Fruit fly (Drosophila melanogaster): Measurements from ENCODE around the gene CkIIalpha-i3.

CkIIalpha-i3 gene

dm6 chr3L:735948-736347, 25.5 kb upstream of the CkIIalpha-i3 start (continued):
- peak; percentile 71 for TF ChIP-seq acj6 (GFP tag; optimal IDR thresholded peaks at IDR 0.05)
- no peak for TF ChIP-seq dac (GFP tag; optimal IDR thresholded peaks at IDR 0.05)
- TF ChIP-seq Sox102F (GFP tag; optimal IDR thresholded peaks at IDR 0.05), result peak; percentile 5
- TF ChIP-seq CG6163 (GFP tag; IDR thresholded peaks at IDR 0.05), result peak; percentile 82
- TF ChIP-seq Met (GFP tag; optimal IDR thresholded peaks at IDR 0.05), result peak; percentile 64
- TF ChIP-seq cyc (GFP tag; optimal IDR thresholded peaks at IDR 0.05), result peak; percentile 56
- peak; percentile 56 for TF ChIP-seq CG31627 (GFP tag; optimal IDR thresholded peaks at IDR 0.05)
- TF ChIP-seq OdsH (GFP tag; optimal IDR thresholded peaks at IDR 0.05), result peak; percentile 71
- peak; percentile 44 for TF ChIP-seq Ets21C (GFP tag; optimal IDR thresholded peaks at IDR 0.05)
- no peak for TF ChIP-seq fd85E (GFP tag; optimal IDR thresholded peaks at IDR 0.05)
- TF ChIP-seq CG4318 (GFP tag; optimal IDR thresholded peaks at IDR 0.05), result no peak
- TF ChIP-seq Eip75B (GFP tag; optimal IDR thresholded peaks at IDR 0.05), result peak; percentile 80
- TF ChIP-seq CG8119 (GFP tag; IDR thresholded peaks at IDR 0.05), result peak; percentile 55
- TF ChIP-seq spab (GFP tag; optimal IDR thresholded peaks at IDR 0.05), result peak; percentile 72
- TF ChIP-seq Lpt (GFP tag; optimal IDR thresholded peaks at IDR 0.05), result peak; percentile 30
- TF ChIP-seq topi (GFP tag; optimal IDR thresholded peaks at IDR 0.05), result peak; percentile 62
- peak; percentile 23 for TF ChIP-seq Sox15 (GFP tag; optimal IDR thresholded peaks at IDR 0.05)
- TF ChIP-seq CG6854 (GFP tag; optimal IDR thresholded peaks at IDR 0.05), result no peak
- peak; percentile 47 for TF ChIP-seq net (GFP tag; optimal IDR thresholded peaks at IDR 0.05)
- peak; percentile 68 for TF ChIP-seq esn (GFP tag; optimal IDR thresholded peaks at IDR 0.05)
- TF ChIP-seq CG11902 (GFP tag; optimal IDR thresholded peaks at IDR 0.05), result no peak
- peak; percentile 90 for TF ChIP-seq Eip78C (GFP tag)
- TF ChIP-seq CG16779 (tag; optimal IDR thresholded peaks at IDR 0.05), result no peak
- peak; percentile 5 for TF ChIP-seq CG6276 (GFP tag; optimal IDR thresholded peaks at IDR 0.05)
- TF ChIP-seq CG8319 (GFP tag; optimal IDR thresholded peaks at IDR 0.05), result peak; percentile 68
- TF ChIP-seq CG3919 (GFP tag; optimal IDR thresholded peaks at IDR 0.05), result peak; percentile 67
- peak; percentile 38 for TF ChIP-seq CG8632 (GFP tag; optimal IDR thresholded peaks at IDR 0.05)
- TF ChIP-seq CG11762 (GFP tag; optimal IDR thresholded peaks at IDR 0.05; ENCODE audit: insufficient read depth), result peak; percentile 44
- no peak for TF ChIP-seq Hr38 (GFP tag; optimal IDR thresholded peaks at IDR 0.05)
- peak; percentile 34 for TF ChIP-seq Hr4 (GFP tag; optimal IDR thresholded peaks at IDR 0.05)
- TF ChIP-seq CG11294 (GFP tag; IDR thresholded peaks at IDR 0.05), result peak; percentile 13; the same call in 1 of the 2 replicates
- TF ChIP-seq Gug (GFP tag; IDR thresholded peaks at IDR 0.05), result peak; percentile 39; the same call in 1 of the 2 replicates

dm6 chr3L:735315-735714, 24.9 kb upstream of the CkIIalpha-i3 start:
- TF ChIP-seq CG9139 (GFP tag; optimal IDR thresholded peaks at IDR 0.05), result no peak
- TF ChIP-seq Smox (GFP tag; optimal IDR thresholded peaks at IDR 0.05), result no peak
- TF ChIP-seq CG3032 (tag; optimal IDR thresholded peaks at IDR 0.05), result no peak
- no peak for TF ChIP-seq CG34406 (GFP tag; optimal IDR thresholded peaks at IDR 0.05)
- TF ChIP-seq Lpt (GFP tag; optimal IDR thresholded peaks at IDR 0.05), result no peak
- no peak for TF ChIP-seq cyc (GFP tag; optimal IDR thresholded peaks at IDR 0.05)

- TF ChIP-seq esn (GFP tag; optimal IDR thresholded peaks at IDR 0.05) (peak; percentile 3), Lpt (GFP tag; optimal IDR thresholded peaks at IDR 0.05) (peak; percentile 33), achi (GFP tag; optimal IDR thresholded peaks at IDR 0.05) (peak; percentile 73), svp (GFP tag) (peak; percentile 26), Hr4 (GFP tag; optimal IDR thresholded peaks at IDR 0.05) (peak; percentile 69), Sox15 (GFP tag; optimal IDR thresholded peaks at IDR 0.05) (peak; percentile 56), CG7368 (GFP tag; optimal IDR thresholded peaks at IDR 0.05) (peak; percentile 55), Blimp-1 (GFP tag; optimal IDR thresholded peaks at IDR 0.05) (no peak), Gug (GFP tag; IDR thresholded peaks at IDR 0.05) (peak; percentile 13; the same call in 1 of the 2 replicates), topi (GFP tag; optimal IDR thresholded peaks at IDR 0.05) (no peak), Met (GFP tag; optimal IDR thresholded peaks at IDR 0.05) (no peak), CG16779 (tag; optimal IDR thresholded peaks at IDR 0.05) (peak; percentile 76), CG11294 (GFP tag; IDR thresholded peaks at IDR 0.05) (peak; percentile 8; the same call in 1 of the 2 replicates), CG15336 (GFP tag; IDR thresholded peaks at IDR 0.05) (peak; percentile 73), CG9139 (GFP tag; optimal IDR thresholded peaks at IDR 0.05) (peak; percentile 35), CG11762 (GFP tag; optimal IDR thresholded peaks at IDR 0.05; ENCODE audit: insufficient read depth) (peak; percentile 55), Eip78C (GFP tag) (peak; percentile 86), pdm3 (GFP tag; optimal IDR thresholded peaks at IDR 0.05) (peak; percentile 72), Eip93F (GFP tag; optimal IDR thresholded peaks at IDR 0.05) (no peak), Sox14 (GFP tag; optimal IDR thresholded peaks at IDR 0.05) (peak; percentile 18), fkh (GFP tag; optimal IDR thresholded peaks at IDR 0.05) (peak; percentile 11), net (GFP tag; optimal IDR thresholded peaks at IDR 0.05) (peak; percentile 71), CG32006 (GFP tag; optimal IDR thresholded peaks at IDR 0.05) (peak; percentile 88), CG34406 (GFP tag; optimal IDR thresholded peaks at IDR 0.05) (peak; percentile 77), CG3032 (tag; optimal IDR thresholded peaks at IDR 0.05) (peak; percentile 84)
Observed at dm6 chr3L:733845-734697, 23.7 kb upstream of the CkIIalpha-i3 start.

All from whole organism, prepupa.